Worm (Caenorhabditis elegans) whole organism, L4/young adult: ENCODE measurements around the gene C33F10.8.
A peak's percentile ranks its signal among the peaks of the same experiment; 100 is the strongest.

ENCODE experiments used
- W03F9.2 ChIP-seq: fragments of 150-350 bp; optimal IDR thresholded peaks from 2 replicates; lab custom pipeline; 2014; ENCODE audit warnings: missing biosample characterization, missing genetic modification characterization
- dao-5 ChIP-seq: sonication (generic microtip); optimal IDR thresholded peaks from 2 replicates; lab custom pipeline; 2016; ENCODE audit warnings: missing genotype, missing genetic modification characterization, moderate library complexity, missing compliant biosample characterization
- him-1 ChIP-seq: sonication (generic microtip); optimal IDR thresholded peaks from 2 replicates; lab custom pipeline; 2016; ENCODE audit warnings: missing genotype, missing genetic modification reagents, missing genetic modification characterization, missing compliant biosample characterization

C33F10.8 gene

DNA sequence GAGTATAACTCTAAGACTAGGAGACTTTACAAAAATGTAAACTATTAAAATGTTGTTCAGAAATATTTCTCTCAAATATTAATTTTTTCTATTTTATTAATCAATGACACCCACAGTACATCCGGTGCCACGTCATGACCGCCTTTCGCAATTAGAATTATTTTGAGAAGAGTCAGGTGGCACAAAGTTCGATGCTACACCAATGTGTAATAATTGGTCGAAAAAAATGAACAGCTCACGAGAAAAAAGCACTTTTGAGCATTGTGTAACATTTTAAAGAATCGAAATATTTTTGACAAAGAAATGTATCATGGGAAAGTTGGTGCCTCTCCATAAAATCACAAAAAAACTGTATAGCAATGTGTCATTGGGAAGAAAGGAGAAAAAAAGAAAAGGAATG is 18.3 kb downstream of the C33F10.8 start:
- TF ChIP-seq W03F9.2, result no peak
- no peak for TF ChIP-seq him-1 (tag; lab: Kevin White, UChicago)
- TF ChIP-seq dao-5 (tag; lab: Kevin White, UChicago), result no peak

DNA sequence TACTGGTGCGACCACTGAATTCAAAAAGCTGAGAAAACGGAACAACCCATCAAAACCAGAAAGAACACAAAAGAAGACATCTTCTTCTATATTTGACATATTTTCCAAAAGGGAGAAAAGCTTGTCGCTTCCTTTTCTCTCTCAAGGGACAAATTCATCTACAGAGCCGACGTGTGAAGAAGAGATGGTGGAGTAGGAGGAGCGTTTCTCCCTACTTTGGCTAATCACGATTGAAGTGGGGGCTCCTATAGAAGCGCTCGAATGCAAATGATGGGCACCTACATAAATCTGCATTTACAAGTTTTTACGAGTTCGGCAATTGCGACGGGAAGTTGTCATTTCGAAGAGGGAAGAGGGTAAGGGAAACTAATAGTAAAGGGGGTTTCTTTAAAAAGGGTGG is 18.8 kb downstream of the C33F10.8 start:
- TF ChIP-seq him-1 (tag; lab: Kevin White, UChicago) (no peak), dao-5 (tag; lab: Kevin White, UChicago) (no peak), W03F9.2 (no peak)

DNA sequence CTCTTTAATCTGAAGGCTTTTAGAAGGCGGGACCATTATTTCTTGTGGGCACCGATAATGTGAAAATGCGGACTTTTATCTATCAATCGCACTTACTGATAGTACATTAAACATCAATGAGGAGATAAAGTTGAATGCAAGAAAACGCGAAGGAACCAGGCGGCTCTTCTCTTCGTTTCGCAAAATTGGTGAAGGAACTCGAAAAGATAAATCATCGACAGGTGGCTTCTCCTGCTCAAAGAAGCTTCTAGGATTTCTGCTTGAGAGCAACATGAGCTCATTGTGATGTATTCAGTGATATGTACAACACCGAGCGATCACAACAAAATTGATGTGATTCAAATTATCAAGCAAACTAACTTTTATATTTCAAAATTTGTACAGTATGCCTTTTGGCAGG is 19.2 kb downstream of the C33F10.8 start:
- TF ChIP-seq W03F9.2 (no peak), dao-5 (tag; lab: Kevin White, UChicago) (no peak), him-1 (tag; lab: Kevin White, UChicago) (no peak)

DNA sequence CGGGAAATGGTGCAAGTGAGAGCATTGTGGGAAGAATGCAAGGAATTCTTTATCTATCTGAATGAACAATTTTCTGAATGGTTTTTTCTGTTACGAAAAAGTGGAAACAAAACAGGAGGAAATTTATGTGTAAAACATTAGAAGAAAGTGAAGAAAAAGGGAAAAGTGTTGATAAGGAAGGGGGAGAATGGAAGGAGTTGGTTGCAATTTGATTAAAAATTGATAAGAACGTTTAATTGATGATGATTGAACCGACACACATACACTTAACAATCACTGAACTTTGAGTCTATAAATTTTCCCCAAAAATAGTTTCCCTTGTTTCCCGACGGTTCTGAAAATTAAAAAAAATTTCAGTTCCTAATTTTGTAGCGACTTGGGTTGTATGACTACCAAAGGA is 22.1 kb downstream of the C33F10.8 start:
- TF ChIP-seq him-1 (tag; lab: Kevin White, UChicago) (no peak), dao-5 (tag; lab: Kevin White, UChicago) (no peak), W03F9.2 (no peak)

DNA sequence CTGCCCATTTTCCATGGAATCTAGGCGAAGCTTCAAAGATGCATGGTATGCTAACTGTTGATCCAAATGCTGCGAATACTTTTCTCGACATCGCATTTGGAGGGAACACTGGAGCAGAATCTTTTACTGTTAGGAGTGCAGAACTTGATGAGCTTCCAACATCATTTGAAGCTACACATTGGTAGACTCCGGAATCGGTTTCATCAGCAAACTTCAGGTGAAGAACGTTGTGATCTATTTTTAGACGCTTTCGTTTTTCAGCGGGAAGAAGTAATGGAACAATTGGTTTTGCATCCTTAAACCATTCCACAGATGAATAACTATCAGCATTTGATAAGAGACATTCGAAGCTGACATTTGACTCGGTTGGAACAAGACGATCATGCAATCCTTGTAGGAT is 24.5 kb downstream of the C33F10.8 start:
- no peak for TF ChIP-seq him-1 (tag; lab: Kevin White, UChicago)
- TF ChIP-seq dao-5 (tag; lab: Kevin White, UChicago), result no peak
- no peak for TF ChIP-seq W03F9.2

DNA sequence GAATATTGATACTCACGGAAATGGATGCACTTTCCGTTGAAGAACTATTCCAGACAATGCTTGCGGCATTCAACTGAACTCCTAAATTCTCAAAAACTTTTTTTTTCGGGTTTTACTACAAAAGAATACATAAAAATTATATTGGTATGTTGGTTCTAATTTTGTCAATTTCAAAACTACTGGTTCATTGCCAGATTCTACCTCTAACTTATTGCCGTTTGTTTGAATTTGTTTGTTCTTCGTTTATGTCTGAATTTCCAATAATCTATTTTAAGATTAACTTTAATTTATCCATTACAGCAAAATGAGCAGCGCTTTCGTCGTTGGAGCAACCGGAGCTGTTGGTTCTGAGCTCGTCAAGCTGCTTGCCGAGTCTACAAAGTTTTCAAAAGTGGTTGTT is 28.0 kb downstream of the C33F10.8 start, which contains the start of gene C33F10.14:
TSS of gene C33F10.14 (plus strand) at position 301 of the 400 bp plus-strand sequence.
- TF ChIP-seq him-1 (tag; lab: Kevin White, UChicago) (no peak), dao-5 (tag; lab: Kevin White, UChicago) (no peak), W03F9.2 (no peak)

DNA sequence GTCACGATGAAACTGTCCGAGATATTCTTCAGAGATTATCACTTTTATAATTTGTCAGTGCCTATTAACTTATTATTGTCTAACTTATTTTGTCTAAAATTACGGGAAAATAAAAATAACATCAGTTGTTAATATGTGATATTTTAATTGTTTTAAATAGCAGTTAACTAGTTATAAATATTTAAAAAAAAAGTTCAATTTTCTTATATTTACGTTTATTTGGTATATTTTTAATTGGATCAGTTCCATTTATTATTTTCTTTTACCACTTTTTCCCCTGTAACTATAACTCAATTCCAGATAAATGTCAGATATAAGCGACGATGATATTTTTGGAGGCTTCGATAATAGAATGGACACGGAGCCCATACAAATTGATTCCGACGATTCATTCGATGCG is 29.6 kb downstream of the C33F10.8 start, which contains the start of gene C33F10.4:
TSS of gene C33F10.4 (plus strand) at position 301 of the 400 bp plus-strand sequence.
- TF ChIP-seq him-1 (tag; lab: Kevin White, UChicago) (no peak), dao-5 (tag; lab: Kevin White, UChicago) (no peak), W03F9.2 (no peak)

DNA sequence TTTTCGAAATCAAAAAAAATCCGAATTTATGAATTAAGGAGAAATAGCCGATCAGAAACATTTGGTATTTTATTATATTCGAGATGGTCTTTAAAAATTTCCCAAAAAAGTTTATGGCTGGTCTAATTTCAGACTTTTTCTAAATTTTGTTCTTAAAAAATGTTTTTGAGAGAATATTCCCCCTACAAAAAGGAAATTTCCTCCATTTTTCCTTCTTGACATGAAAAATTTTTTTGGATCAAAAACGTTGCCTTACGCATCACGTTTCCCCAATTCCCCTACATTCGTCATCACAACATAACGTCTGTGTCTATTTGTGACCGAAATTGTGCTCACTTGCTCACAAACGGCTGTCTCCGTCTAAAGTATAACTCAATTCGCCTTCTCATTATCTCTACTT is 31.7 kb downstream of the C33F10.8 start:
- TF ChIP-seq him-1 (tag; lab: Kevin White, UChicago) (no peak), dao-5 (tag; lab: Kevin White, UChicago) (no peak), W03F9.2 (no peak)

DNA sequence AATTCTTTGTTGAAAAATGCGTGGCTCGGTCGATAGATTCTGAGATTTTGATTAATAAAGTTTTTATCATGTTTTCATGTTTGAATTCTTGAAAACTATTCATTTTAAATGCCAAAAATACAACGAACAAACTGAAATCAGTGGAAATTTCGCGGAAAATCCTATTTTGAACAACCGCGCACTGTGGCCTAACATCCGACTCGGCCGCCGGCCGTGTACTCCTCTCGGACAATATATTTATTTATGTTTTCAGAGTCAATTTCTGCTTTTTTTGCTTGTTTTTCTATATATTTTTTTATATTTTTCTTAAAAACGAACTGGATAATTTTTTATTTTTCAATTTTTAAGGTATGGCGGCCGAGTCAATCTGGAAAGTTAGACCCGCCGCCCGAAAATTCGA is 33.8 kb downstream of the C33F10.8 start, which contains the start of gene F26G1.1:
TSS of gene F26G1.1 (plus strand) at position 347 of the 400 bp plus-strand sequence.
- TF ChIP-seq him-1 (tag; lab: Kevin White, UChicago) (peak; percentile 3), W03F9.2 (peak; percentile 22), dao-5 (tag; lab: Kevin White, UChicago) (no peak)

DNA sequence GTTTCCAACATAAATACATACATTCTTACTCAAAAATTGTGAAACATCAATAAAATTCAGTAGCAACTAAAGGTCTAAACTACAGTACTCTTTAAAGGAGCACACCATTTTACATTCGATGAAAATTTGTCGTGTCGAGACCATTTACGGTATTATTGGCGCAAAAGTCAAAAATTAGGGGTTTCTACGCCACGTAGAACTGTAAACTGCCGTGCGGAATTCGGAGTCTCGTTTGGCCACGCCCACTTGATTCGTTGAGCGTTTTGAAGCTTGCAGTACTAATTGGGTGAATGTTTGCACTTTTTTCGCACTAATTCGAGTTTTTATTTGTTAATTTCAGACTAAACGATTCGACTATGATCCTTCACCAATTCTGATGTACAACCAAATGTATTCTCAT is 34.3 kb downstream of the C33F10.8 start:
- TF ChIP-seq him-1 (tag; lab: Kevin White, UChicago), result no peak
- no peak for TF ChIP-seq dao-5 (tag; lab: Kevin White, UChicago)
- no peak for TF ChIP-seq W03F9.2

DNA sequence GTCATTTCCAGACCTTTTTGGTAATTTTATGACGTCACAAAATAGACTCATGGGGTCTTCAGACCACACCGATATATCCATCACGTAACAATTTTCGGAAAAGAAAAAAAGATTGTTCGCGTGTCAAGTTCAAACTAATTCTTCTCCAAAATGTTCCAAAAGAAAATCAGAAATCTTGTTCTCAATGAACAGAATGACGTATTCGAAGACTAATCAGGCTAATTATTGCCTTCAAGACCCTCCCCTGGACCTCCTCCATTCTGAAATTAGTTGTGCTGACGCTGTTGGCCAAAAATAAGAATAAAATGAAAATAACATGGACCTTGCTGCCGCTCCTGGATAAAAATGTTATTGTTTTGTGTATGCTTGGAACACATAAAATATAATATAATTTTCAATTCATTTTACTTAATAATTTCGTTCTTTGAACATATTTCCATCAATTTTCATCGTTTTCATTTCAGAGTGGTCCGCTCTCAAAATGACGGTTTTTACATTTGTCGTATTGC is 35.1 kb downstream of the C33F10.8 start, which contains the start of gene F26G1.15:
TSS of gene F26G1.15 (plus strand) at position 459 of the 509 bp plus-strand sequence.
- TF ChIP-seq dao-5 (tag; lab: Kevin White, UChicago) (no peak), W03F9.2 (no peak), him-1 (tag; lab: Kevin White, UChicago) (no peak)

DNA sequence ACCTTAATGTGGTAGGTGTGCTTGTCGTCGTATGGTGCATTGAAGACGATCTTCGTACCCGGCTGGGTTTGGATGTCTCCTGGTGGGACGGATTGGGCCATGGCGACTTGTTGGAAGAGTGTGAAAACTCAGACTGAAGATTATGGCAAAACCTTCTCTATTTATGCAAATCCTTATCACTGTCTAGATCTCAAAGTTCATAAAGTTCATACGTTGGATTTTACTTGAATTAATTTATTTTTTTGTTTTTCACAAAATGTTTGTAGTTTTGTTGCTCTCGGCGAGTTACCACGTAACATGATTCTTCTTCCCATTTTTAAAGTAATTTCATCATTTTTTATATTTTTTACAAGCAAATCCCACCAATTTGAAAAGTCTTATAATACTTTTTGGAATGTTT is 38.9 kb downstream of the C33F10.8 start, which contains the start of gene msp-3:
TSS of gene msp-3 (minus strand) at position 101 of the 400 bp plus-strand sequence.
- TF ChIP-seq him-1 (tag; lab: Kevin White, UChicago) (no peak), W03F9.2 (no peak), dao-5 (tag; lab: Kevin White, UChicago) (no peak)

DNA sequence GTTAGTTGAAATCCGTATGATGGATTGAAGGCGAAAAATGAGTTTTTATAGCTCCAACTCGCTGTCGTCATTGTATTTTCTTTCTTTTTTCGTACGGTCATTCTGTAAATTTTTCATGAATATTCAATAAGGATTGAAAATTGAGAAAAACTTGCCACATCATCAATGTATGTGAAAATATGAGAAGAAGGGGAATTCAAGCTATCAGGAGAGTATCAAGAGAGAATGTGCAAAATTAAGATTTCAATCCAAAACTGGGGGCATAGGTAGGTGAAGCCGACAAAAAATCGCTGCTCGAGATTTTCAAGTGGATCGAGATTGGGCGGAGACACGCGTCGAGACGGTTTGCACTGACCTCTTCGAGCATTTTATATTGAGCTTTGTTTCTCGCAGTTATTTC is 40.6 kb downstream of the C33F10.8 start, which contains the start of gene nep-12:
TSS of gene nep-12 (minus strand) at position 101 of the 400 bp plus-strand sequence.
- TF ChIP-seq him-1 (tag; lab: Kevin White, UChicago) (no peak), dao-5 (tag; lab: Kevin White, UChicago) (no peak), W03F9.2 (no peak)

DNA sequence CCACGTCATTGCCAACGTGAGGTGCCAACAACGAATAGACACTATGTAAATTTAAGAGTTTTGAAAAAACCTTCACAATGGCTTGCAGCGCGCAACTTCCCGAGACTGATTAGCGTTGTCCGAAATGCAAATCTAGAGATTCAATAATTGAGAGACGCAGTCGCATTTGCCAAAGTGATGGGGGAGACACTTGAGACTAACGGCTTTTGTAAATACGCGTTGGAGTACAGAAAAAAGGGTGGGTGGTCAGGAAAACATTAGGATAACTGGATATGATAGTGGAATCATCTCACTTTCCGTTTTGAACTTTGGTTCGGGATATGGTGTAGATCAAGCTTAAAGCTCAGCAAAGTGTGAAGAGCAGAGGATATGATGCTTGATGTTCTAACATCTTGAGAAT is 45.3 kb downstream of the C33F10.8 start:
- TF ChIP-seq him-1 (tag; lab: Kevin White, UChicago), result no peak
- TF ChIP-seq dao-5 (tag; lab: Kevin White, UChicago), result no peak
- no peak for TF ChIP-seq W03F9.2

DNA sequence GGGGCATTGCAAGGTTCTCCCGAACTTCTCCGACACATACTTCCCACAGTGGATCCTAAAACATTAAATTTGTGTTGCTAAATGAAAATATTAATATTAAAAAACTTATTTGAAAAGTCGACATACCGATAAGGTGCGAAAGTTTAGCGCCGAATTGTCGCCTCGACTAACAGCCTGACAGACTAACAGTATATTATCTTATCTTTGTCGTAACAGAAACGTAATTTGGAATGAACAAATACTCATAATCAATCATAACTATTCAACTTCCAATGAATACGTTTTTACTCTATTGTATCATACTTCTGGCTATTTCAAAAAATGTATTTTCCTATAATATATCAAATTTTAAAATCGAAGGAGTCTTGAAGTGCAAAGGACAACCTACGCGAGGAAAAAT is 48.1 kb downstream of the C33F10.8 start, which contains the start of gene F26G1.11:
TSS of gene F26G1.11 (plus strand) at position 205 of the 400 bp plus-strand sequence.
- TF ChIP-seq dao-5 (tag; lab: Kevin White, UChicago) (no peak), him-1 (tag; lab: Kevin White, UChicago) (no peak), W03F9.2 (no peak)
